Fruit fly (Drosophila melanogaster) whole organism, embryonic: ENCODE results near the gene ecd.

Experiments used
- Aef1 ChIP-seq: fragments of 200-800 bp; sonication (Bioruptor generic); IDR thresholded peaks from 3 replicates; pipeline ENCODE4 v1.3.6; 2022; ENCODE audit warnings: missing biosample characterization, missing genetic modification characterization
- CG10274 ChIP-seq: fragments of 200-800 bp; sonication (Bioruptor generic); optimal IDR thresholded peaks from 3 replicates; lab custom pipeline; 2017; ENCODE audit warnings: missing biosample characterization, mild to moderate bottlenecking, missing genetic modification characterization
- CG11398 ChIP-seq: fragments of 200-800 bp; sonication (Bioruptor generic); optimal IDR thresholded peaks from 2 replicates; lab custom pipeline; 2016; ENCODE audit warnings: missing biosample characterization, missing genetic modification characterization
- CG12769 ChIP-seq: fragments of 200-800 bp; sonication (Bioruptor generic); optimal IDR thresholded peaks from 2 replicates; lab custom pipeline; 2019; ENCODE audit warnings: missing biosample characterization, mild to moderate bottlenecking, missing genetic modification characterization, moderate library complexity
- CG15073 ChIP-seq: fragments of 200-800 bp; sonication (Bioruptor generic); optimal IDR thresholded peaks from 2 replicates; lab custom pipeline; 2016; ENCODE audit warnings: missing biosample characterization, missing genetic modification characterization
- CG2202 ChIP-seq: fragments of 200-800 bp; sonication (Bioruptor generic); optimal IDR thresholded peaks from 2 replicates; lab custom pipeline; 2018; ENCODE audit warnings: missing biosample characterization, mild to moderate bottlenecking, missing genetic modification characterization
- CG2712 ChIP-seq: fragments of 200-800 bp; optimal IDR thresholded peaks from 3 replicates; lab custom pipeline; 2019; ENCODE audit warnings: missing biosample characterization, mild to moderate bottlenecking, missing genetic modification characterization, moderate library complexity
- CG2875 ChIP-seq: fragments of 200-800 bp; sonication (Bioruptor generic); optimal IDR thresholded peaks from 2 replicates; lab custom pipeline; 2017; ENCODE audit warnings: missing biosample characterization, mild to moderate bottlenecking, missing genetic modification characterization, missing genetic modification reagents
- CG31388 ChIP-seq: fragments of 200-800 bp; sonication (Bioruptor generic); optimal IDR thresholded peaks from 2 replicates; lab custom pipeline; 2016; ENCODE audit warnings: missing biosample characterization, missing genetic modification characterization
- CG31441 ChIP-seq: fragments of 200-800 bp; sonication (Bioruptor generic); IDR thresholded peaks from 2 replicates; pipeline ENCODE4 v1.3.6; 2022; ENCODE audit warnings: missing biosample characterization, missing genetic modification characterization
- CG7357 ChIP-seq: fragments of 200-800 bp; sonication (Bioruptor generic); IDR thresholded peaks from 3 replicates; pipeline ENCODE4 v1.3.6; 2022; ENCODE audit warnings: missing biosample characterization, missing genetic modification characterization
- CHES-1-like ChIP-seq: fragments of 200-800 bp; sonication (Bioruptor generic); optimal IDR thresholded peaks from 2 replicates; lab custom pipeline; 2016; ENCODE audit warnings: missing biosample characterization, missing genetic modification characterization
- Chrac-16 ChIP-seq: fragments of 200-800 bp; sonication (Bioruptor generic); optimal IDR thresholded peaks from 3 replicates; lab custom pipeline; 2016; ENCODE audit warnings: missing biosample characterization, missing genetic modification characterization
- Drgx ChIP-seq: fragments of 200-800 bp; sonication (Bioruptor generic); IDR thresholded peaks from 2 replicates; pipeline ENCODE4 v1.3.6; 2022; ENCODE audit warnings: missing biosample characterization, missing genetic modification characterization
- Gug ChIP-seq: fragments of 200-800 bp; sonication (Bioruptor generic); IDR thresholded peaks from 4 replicates; pipeline ENCODE4 v1.3.6; 2022; ENCODE audit warnings: missing biosample characterization, missing genetic modification characterization
- HLH3B ChIP-seq: fragments of 200-800 bp; sonication (Bioruptor generic); IDR thresholded peaks from 2 replicates; pipeline ENCODE4 v1.3.6; 2022; ENCODE audit warnings: missing biosample characterization, missing genetic modification characterization
- Hr3 ChIP-seq: fragments of 200-800 bp; sonication (Bioruptor generic); optimal IDR thresholded peaks from 3 replicates; lab custom pipeline; 2016; ENCODE audit warnings: missing biosample characterization, missing genetic modification characterization
- Jarid2 ChIP-seq: fragments of 200-800 bp; sonication (Bioruptor generic); optimal IDR thresholded peaks from 3 replicates; lab custom pipeline; 2017; ENCODE audit warnings: mild to moderate bottlenecking, missing biosample characterization, missing genetic modification reagents, missing genetic modification characterization
- NC2α ChIP-seq: fragments of 200-800 bp; sonication (Bioruptor generic); optimal IDR thresholded peaks from 2 replicates; lab custom pipeline; 2016; ENCODE audit warnings: missing biosample characterization, missing genetic modification characterization
- Nf-YA ChIP-seq: fragments of 200-800 bp; sonication (Bioruptor generic); IDR thresholded peaks from 2 replicates; pipeline ENCODE4 v1.3.6; 2022; ENCODE audit warnings: missing biosample characterization, missing genetic modification characterization
- Opbp ChIP-seq: fragments of 200-800 bp; sonication (Bioruptor generic); IDR thresholded peaks from 3 replicates; pipeline ENCODE4 v1.3.6; 2022; ENCODE audit warnings: missing biosample characterization, missing genetic modification characterization; ENCODE audit not compliant: partially characterized antibody
- Scr ChIP-seq: fragments of 200-800 bp; sonication (Bioruptor generic); IDR thresholded peaks from 2 replicates; pipeline ENCODE4 v1.3.6; 2022; ENCODE audit warnings: missing biosample characterization, missing genetic modification characterization; ENCODE audit not compliant: partially characterized antibody
- Sox100B ChIP-seq: fragments of 200-800 bp; sonication (Bioruptor generic); optimal IDR thresholded peaks from 3 replicates; lab custom pipeline; 2018; ENCODE audit warnings: missing biosample characterization, mild to moderate bottlenecking, missing genetic modification characterization
- Sox102F ChIP-seq: fragments of 200-800 bp; sonication (Bioruptor generic); optimal IDR thresholded peaks from 2 replicates; lab custom pipeline; 2018; ENCODE audit warnings: missing biosample characterization, mild to moderate bottlenecking, missing genetic modification characterization, moderate library complexity
- Tbp ChIP-seq: fragments of >200 bp; optimal IDR thresholded peaks from 2 replicates; lab custom pipeline; 2018; ENCODE audit warnings: missing biosample characterization, missing genetic modification characterization
- Vsx1 ChIP-seq: fragments of 200-800 bp; sonication (Bioruptor generic); optimal IDR thresholded peaks from 2 replicates; lab custom pipeline; 2017; ENCODE audit warnings: missing biosample characterization, mild to moderate bottlenecking, missing genetic modification characterization, missing genetic modification reagents
- bab2 ChIP-seq: fragments of 200-800 bp; sonication (Bioruptor generic); optimal IDR thresholded peaks from 2 replicates; lab custom pipeline; 2016; ENCODE audit warnings: missing biosample characterization, missing genetic modification characterization
- cas ChIP-seq: fragments of 200-800 bp; sonication (Bioruptor generic); IDR thresholded peaks from 2 replicates; pipeline ENCODE4 v1.3.6; 2022; ENCODE audit warnings: missing biosample characterization, missing genetic modification characterization
- cg ChIP-seq: fragments of 200-800 bp; sonication (Bioruptor generic); optimal IDR thresholded peaks from 3 replicates; lab custom pipeline; 2019; ENCODE audit warnings: missing biosample characterization, mild to moderate bottlenecking, missing genetic modification characterization, moderate library complexity
- cwo ChIP-seq: fragments of 200-800 bp; sonication (Bioruptor generic); optimal IDR thresholded peaks from 3 replicates; lab custom pipeline; 2017; ENCODE audit warnings: missing biosample characterization, missing genetic modification characterization, mild to moderate bottlenecking, moderate library complexity, missing genetic modification reagents
- disco-r ChIP-seq: fragments of 200-800 bp; sonication (Bioruptor generic); optimal IDR thresholded peaks from 2 replicates; lab custom pipeline; 2016; ENCODE audit warnings: missing biosample characterization, missing genetic modification characterization
- exex ChIP-seq: fragments of 200-800 bp; sonication (Bioruptor generic); optimal IDR thresholded peaks from 4 replicates; lab custom pipeline; 2018; ENCODE audit warnings: missing biosample characterization, mild to moderate bottlenecking, missing genetic modification characterization, moderate library complexity
- fd64A ChIP-seq: fragments of 200-800 bp; sonication (Bioruptor generic); optimal IDR thresholded peaks from 3 replicates; lab custom pipeline; 2018; ENCODE audit warnings: missing biosample characterization, mild to moderate bottlenecking, missing genetic modification characterization
- gcm2 ChIP-seq: fragments of 200-800 bp; sonication (Bioruptor generic); optimal IDR thresholded peaks from 2 replicates; lab custom pipeline; 2016; ENCODE audit warnings: missing biosample characterization, missing genetic modification characterization
- hkb ChIP-seq, 2 experiments: fragments of 200-800 bp in 1 of 2; fragments of >200 bp in 1 of 2; sonication (Bioruptor generic) in 1 of 2; IDR thresholded peaks in 1 of 2; optimal IDR thresholded peaks in 1 of 2; 2 replicates each; pipeline versions ENCODE4 v1.3.6 to Lab custom; 2017 to 2022; ENCODE audit warnings: missing biosample characterization in 1 of 2, missing genetic modification characterization in 1 of 2
- jigr1 ChIP-seq: fragments of 200-800 bp; sonication (Bioruptor generic); IDR thresholded peaks from 3 replicates; pipeline ENCODE4 v1.3.6; 2022; ENCODE audit warnings: missing biosample characterization, missing genetic modification characterization
- lmd ChIP-seq: fragments of 200-800 bp; sonication (Bioruptor generic); IDR thresholded peaks from 2 replicates; pipeline ENCODE4 v1.3.6; 2022; ENCODE audit warnings: missing biosample characterization, missing genetic modification characterization
- lov ChIP-seq, 2 experiments: fragments of 200-800 bp in 1 of 2; fragments of >200 bp in 1 of 2; sonication (Bioruptor generic) in 1 of 2; IDR thresholded peaks in 1 of 2; optimal IDR thresholded peaks in 1 of 2; 2 replicates in 1 of 2; 3 replicates in 1 of 2; pipeline versions ENCODE4 v1.3.6 to Lab custom; 2017 to 2022; ENCODE audit warnings: missing biosample characterization in 1 of 2, missing genetic modification characterization in 1 of 2
- mld ChIP-seq: fragments of 200-800 bp; sonication (Bioruptor generic); IDR thresholded peaks from 3 replicates; pipeline ENCODE4 v1.3.6; 2022; ENCODE audit warnings: missing biosample characterization, missing genetic modification characterization; ENCODE audit not compliant: partially characterized antibody
- nom ChIP-seq: fragments of 200-800 bp; sonication (Bioruptor generic); optimal IDR thresholded peaks from 2 replicates; lab custom pipeline; 2017; ENCODE audit warnings: missing biosample characterization, missing genetic modification characterization, mild to moderate bottlenecking, moderate library complexity, missing genetic modification reagents
- pzg ChIP-seq: fragments of 200-800 bp; sonication (Bioruptor generic); optimal IDR thresholded peaks from 3 replicates; lab custom pipeline; 2018; ENCODE audit warnings: missing biosample characterization, mild to moderate bottlenecking, missing genetic modification characterization, moderate library complexity
- schlank ChIP-seq: fragments of 200-800 bp; sonication (Bioruptor generic); optimal IDR thresholded peaks from 2 replicates; lab custom pipeline; 2018; ENCODE audit warnings: missing biosample characterization, mild to moderate bottlenecking, missing genetic modification characterization
- scrt ChIP-seq: fragments of 200-800 bp; sonication (Bioruptor generic); optimal IDR thresholded peaks from 2 replicates; lab custom pipeline; 2018; ENCODE audit warnings: missing biosample characterization, mild to moderate bottlenecking, missing genetic modification characterization, moderate library complexity
- sim ChIP-seq: fragments of 200-800 bp; sonication (Bioruptor generic); IDR thresholded peaks from 2 replicates; pipeline ENCODE4 v1.3.6; 2022; ENCODE audit warnings: missing biosample characterization, missing genetic modification characterization
- sima ChIP-seq: fragments of 200-800 bp; sonication (Bioruptor generic); optimal IDR thresholded peaks from 2 replicates; lab custom pipeline; 2016; ENCODE audit warnings: missing biosample characterization, missing genetic modification characterization
- sisA ChIP-seq: fragments of 200-800 bp; sonication (Bioruptor generic); IDR thresholded peaks from 2 replicates; pipeline ENCODE4 v1.3.6; 2022; ENCODE audit warnings: missing biosample characterization, missing genetic modification characterization
- stc ChIP-seq: fragments of 200-800 bp; sonication (Bioruptor generic); IDR thresholded peaks from 2 replicates; pipeline ENCODE4 v1.3.6; 2022; ENCODE audit warnings: missing biosample characterization, missing genetic modification characterization
- ttk ChIP-seq: fragments of 200-800 bp; sonication (Bioruptor generic); IDR thresholded peaks from 2 replicates; pipeline ENCODE4 v2.1.2; 2022; ENCODE audit warnings: missing biosample characterization, missing genetic modification characterization
- tup ChIP-seq: fragments of 200-800 bp; sonication (Bioruptor generic); optimal IDR thresholded peaks from 2 replicates; lab custom pipeline; 2016; ENCODE audit warnings: missing biosample characterization, mild to moderate bottlenecking, missing genetic modification characterization, moderate library complexity
- wor ChIP-seq: fragments of 200-800 bp; sonication (Bioruptor generic); IDR thresholded peaks from 2 replicates; pipeline ENCODE4 v1.3.6; 2022; ENCODE audit warnings: missing biosample characterization, missing genetic modification characterization

ecd gene

dm6 chr3L:2262515-2262944 is 3.1 kb downstream of the ecd start, which contains the start of the genes oxt and CG13807 (continued):
- TF ChIP-seq lmd (peak; percentile 91), CG31388 (peak; percentile 48), CG7357 (peak; percentile 75), wor (GFP tag; lab: Robert Waterston, UW) (peak; percentile 79), Vsx1 (GFP tag; lab: Kevin White, UChicago) (peak; percentile 94), cwo (GFP tag; lab: Kevin White, UChicago) (peak; percentile 69), CG11398 (GFP tag; lab: Kevin White, UChicago) (no peak), jigr1 (GFP tag; lab: Robert Waterston, UW) (peak; percentile 57; the same call in 1 of the 3 replicates), Hr3 (GFP tag; lab: Kevin White, UChicago) (peak; percentile 86), NC2α (GFP tag; lab: Kevin White, UChicago) (no peak), CG31441 (GFP tag; lab: Robert Waterston, UW) (peak; percentile 100), mld (GFP tag; lab: Robert Waterston, UW) (no peak), Tbp (GFP tag; lab: Kevin White, UChicago) (no peak), exex (peak; percentile 62), Aef1 (GFP tag; lab: Robert Waterston, UW) (peak; percentile 87), Scr (GFP tag; lab: Robert Waterston, UW) (peak; percentile 42; the same call in 1 of the 2 replicates), sim (GFP tag; lab: Robert Waterston, UW) (peak; percentile 71; the same call in 1 of the 2 replicates), CG2712 (peak; percentile 92), pzg (GFP tag; lab: Kevin White, UChicago) (peak; percentile 58), CHES-1-like (GFP tag; lab: Kevin White, UChicago) (no peak), cas (peak; percentile 49; the same call in 1 of the 2 replicates), Gug (GFP tag; lab: Robert Waterston, UW) (peak; percentile 91), Sox102F (GFP tag; lab: Kevin White, UChicago) (peak; percentile 89), sisA (GFP tag; lab: Robert Waterston, UW) (peak; percentile 91), hkb (optimal IDR thresholded peaks at IDR 0.05; lab: Kevin White, UChicago) (no peak), hkb (GFP tag; IDR thresholded peaks at IDR 0.05; lab: Robert Waterston, UW) (peak; percentile 92), schlank (tag; lab: Kevin White, UChicago) (peak; percentile 64), Nf-YA (GFP tag; lab: Robert Waterston, UW) (peak; percentile 81), Opbp (GFP tag; lab: Robert Waterston, UW) (no peak), Sox100B (no peak), CG2875 (GFP tag; lab: Kevin White, UChicago) (peak; percentile 78), ttk (GFP tag; lab: Robert Waterston, UW) (peak; percentile 82), CG15073 (GFP tag; lab: Kevin White, UChicago) (peak; percentile 31), HLH3B (GFP tag; lab: Robert Waterston, UW) (peak; percentile 82), Chrac-16 (GFP tag; lab: Kevin White, UChicago) (peak; percentile 92), CG10274 (GFP tag; lab: Kevin White, UChicago) (peak; percentile 42), scrt (GFP tag; lab: Kevin White, UChicago) (peak; percentile 62), cg (GFP tag; lab: Kevin White, UChicago) (no peak), disco-r (no peak), CG12769 (tag; lab: Kevin White, UChicago) (peak; percentile 89), bab2 (peak; percentile 68), Jarid2 (GFP tag; lab: Kevin White, UChicago) (peak; percentile 55), CG2202 (tag; lab: Kevin White, UChicago) (peak; percentile 65), lov (optimal IDR thresholded peaks at IDR 0.05; lab: Kevin White, UChicago) (no peak), lov (GFP tag; IDR thresholded peaks at IDR 0.05; lab: Robert Waterston, UW) (peak; percentile 80; the same call in 2 of the 3 replicates), sima (GFP tag; lab: Kevin White, UChicago) (no peak), tup (peak; percentile 68), stc (GFP tag; lab: Robert Waterston, UW) (peak; percentile 85), fd64A (peak; percentile 66), gcm2 (GFP tag; lab: Kevin White, UChicago) (peak; percentile 60), Drgx (peak; percentile 85), nom (GFP tag; lab: Kevin White, UChicago) (peak; percentile 63)
